Fruit fly (Drosophila melanogaster): ENCODE data around the gene Det.

- no peak for TF ChIP-seq EcR (GFP tag; optimal IDR thresholded peaks at IDR 0.05)
- no peak for TF ChIP-seq CG12605 (GFP tag; IDR thresholded peaks at IDR 0.05)
- no peak for TF ChIP-seq CG4496 (GFP tag; IDR thresholded peaks at IDR 0.05)
- TF ChIP-seq Pif1A (GFP tag; optimal IDR thresholded peaks at IDR 0.05) = no peak
- TF ChIP-seq CG8301 (tag; optimal IDR thresholded peaks at IDR 0.05) = no peak
- TF ChIP-seq D1 (tag; optimal IDR thresholded peaks at IDR 0.05) = no peak
- no peak for TF ChIP-seq CG14655 (GFP tag; optimal IDR thresholded peaks at IDR 0.05)
- TF ChIP-seq CG34367 (tag; optimal IDR thresholded peaks at IDR 0.05) = no peak
- TF ChIP-seq CG13204 (GFP tag; optimal IDR thresholded peaks at IDR 0.05) = no peak
Measured at dm6 chr3R:17197599-17197998, 48.1 kb downstream of the Det start.

Data from whole organism, pupa.